Worm (Caenorhabditis elegans): ENCODE data around the gene pho-8.

pho-8 gene

DNA sequence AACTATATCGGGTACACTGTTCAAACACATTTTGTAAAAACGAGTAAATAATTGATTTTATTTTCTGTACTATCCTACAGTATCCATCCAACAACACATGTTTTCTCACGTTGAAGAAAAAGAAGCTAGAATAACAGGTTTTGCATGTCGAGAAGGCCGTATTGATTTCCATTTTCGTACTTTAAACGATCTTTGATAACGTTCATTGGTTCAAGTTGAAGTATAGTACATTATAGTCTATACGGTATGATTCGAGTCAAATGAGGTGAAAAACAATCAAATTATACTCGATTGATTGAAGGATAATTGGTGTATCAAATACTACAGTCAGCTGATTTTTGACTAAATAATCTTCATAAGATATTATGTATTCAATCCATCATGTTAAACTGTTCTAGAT, 32.9 kb upstream of the pho-8 start:
- TF ChIP-seq cog-1 (tag; optimal IDR thresholded peaks at IDR 0.05) = no peak
- no peak for TF ChIP-seq T22C8.4 (GFP tag; IDR thresholded peaks at IDR 0.05)
- no peak for TF ChIP-seq med-1 (GFP tag; optimal IDR thresholded peaks at IDR 0.05; ENCODE audit: insufficient read depth)
- TF ChIP-seq ztf-23 (GFP tag; IDR thresholded peaks at IDR 0.05) = no peak
- TF ChIP-seq flt-1 (GFP tag; IDR thresholded peaks at IDR 0.05) = no peak
- no peak for TF ChIP-seq ztf-29 (GFP tag; IDR thresholded peaks at IDR 0.05)
- TF ChIP-seq tab-1 (GFP tag; IDR thresholded peaks at IDR 0.05) = no peak
- TF ChIP-seq klf-2 (GFP tag; conservative IDR thresholded peaks at IDR 0.05) = no peak
- TF ChIP-seq ref-1 (GFP tag; conservative IDR thresholded peaks at IDR 0.05) = no peak

DNA sequence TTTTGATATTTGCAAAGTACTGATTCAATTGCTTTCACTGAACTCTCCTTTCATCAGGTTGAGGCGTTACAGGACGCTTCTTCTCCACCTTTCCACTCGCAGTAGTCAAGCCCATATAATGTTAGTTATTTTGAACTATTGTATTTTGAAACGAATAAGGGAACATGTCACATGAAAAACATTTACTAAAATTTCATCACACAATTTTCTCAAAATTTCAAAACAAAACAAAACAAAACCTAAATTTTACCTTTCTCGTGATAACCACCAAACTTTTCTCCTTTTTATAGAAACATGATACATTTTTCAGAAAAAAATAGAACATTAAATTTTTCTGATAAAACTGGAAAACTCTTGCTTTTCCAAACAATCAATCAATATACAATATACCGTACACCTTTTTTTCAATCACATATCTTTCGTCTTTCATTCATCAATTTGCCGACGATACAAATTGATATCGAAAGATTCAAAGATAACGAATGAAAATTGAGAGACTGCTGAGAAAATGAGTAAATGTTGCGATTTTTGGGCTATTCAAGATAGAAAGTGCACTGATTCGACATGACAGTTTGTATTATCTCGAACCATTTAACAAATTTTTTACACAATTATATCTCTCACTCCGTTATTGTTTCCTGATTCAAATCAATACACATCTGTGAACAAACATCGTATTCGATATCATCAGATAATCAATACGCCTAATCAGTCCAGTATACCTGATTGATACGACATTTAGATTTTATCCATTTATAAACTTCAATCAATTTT, 32.2 kb upstream of the pho-8 start:
- no peak for TF ChIP-seq ref-1 (GFP tag; conservative IDR thresholded peaks at IDR 0.05)
- no peak for TF ChIP-seq T22C8.4 (GFP tag; IDR thresholded peaks at IDR 0.05)
- TF ChIP-seq cog-1 (tag; optimal IDR thresholded peaks at IDR 0.05) = no peak
- no peak for TF ChIP-seq tab-1 (GFP tag; IDR thresholded peaks at IDR 0.05)
- TF ChIP-seq med-1 (GFP tag; optimal IDR thresholded peaks at IDR 0.05; ENCODE audit: insufficient read depth) = no peak
- no peak for TF ChIP-seq ztf-29 (GFP tag; IDR thresholded peaks at IDR 0.05)
- no peak for TF ChIP-seq flt-1 (GFP tag; IDR thresholded peaks at IDR 0.05)
- no peak for TF ChIP-seq ztf-23 (GFP tag; IDR thresholded peaks at IDR 0.05)
- TF ChIP-seq klf-2 (GFP tag; conservative IDR thresholded peaks at IDR 0.05) = no peak

DNA sequence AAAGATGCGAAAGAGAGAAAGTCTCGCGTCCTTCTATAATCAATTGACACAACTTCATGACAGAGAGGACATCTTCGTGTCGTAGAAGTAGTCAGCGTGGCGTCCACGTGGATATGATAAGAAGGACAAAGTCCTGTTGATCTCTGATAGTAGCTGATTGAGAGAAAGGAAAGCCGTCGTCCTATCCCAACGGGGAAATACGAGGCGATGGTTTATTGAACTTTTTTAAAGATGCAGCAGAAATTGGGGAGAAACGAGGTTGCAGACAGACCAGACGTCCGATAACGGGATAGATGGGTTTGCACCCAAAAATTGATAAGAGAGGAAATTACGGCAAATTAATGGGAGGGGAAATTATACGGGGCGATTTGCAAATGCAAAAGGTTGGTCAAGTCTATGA, 30.9 kb upstream of the pho-8 start:
- TF ChIP-seq tab-1 (GFP tag; IDR thresholded peaks at IDR 0.05) = no peak
- TF ChIP-seq T22C8.4 (GFP tag; IDR thresholded peaks at IDR 0.05) = no peak
- TF ChIP-seq ref-1 (GFP tag; conservative IDR thresholded peaks at IDR 0.05) = no peak
- no peak for TF ChIP-seq cog-1 (tag; optimal IDR thresholded peaks at IDR 0.05)
- no peak for TF ChIP-seq flt-1 (GFP tag; IDR thresholded peaks at IDR 0.05)
- no peak for TF ChIP-seq ztf-29 (GFP tag; IDR thresholded peaks at IDR 0.05)
- no peak for TF ChIP-seq med-1 (GFP tag; optimal IDR thresholded peaks at IDR 0.05; ENCODE audit: insufficient read depth)
- no peak for TF ChIP-seq klf-2 (GFP tag; conservative IDR thresholded peaks at IDR 0.05)
- TF ChIP-seq ztf-23 (GFP tag; IDR thresholded peaks at IDR 0.05) = no peak

DNA sequence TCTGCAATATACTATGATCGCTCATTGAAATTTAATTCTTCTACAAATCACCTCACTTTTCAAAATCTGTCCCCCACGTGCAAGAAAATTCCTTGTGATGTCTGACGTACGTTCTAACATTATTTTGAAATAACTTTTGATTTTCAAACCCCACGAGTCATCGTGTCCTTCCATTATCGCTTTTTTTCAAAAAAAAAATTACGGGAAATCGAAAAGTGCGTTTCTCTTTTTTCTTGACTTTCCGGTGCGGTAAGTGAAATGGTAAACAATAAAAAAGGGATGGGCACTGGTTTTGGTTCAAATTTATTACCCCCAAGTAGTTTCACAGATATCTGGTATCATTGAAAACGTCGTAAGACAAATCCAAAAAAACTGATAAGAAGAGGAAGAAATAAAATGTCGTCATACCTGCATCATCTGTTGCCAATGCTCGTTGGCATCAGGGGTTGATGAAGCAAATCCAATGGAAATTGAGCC, 29.9 kb upstream of the pho-8 start:
- TF ChIP-seq tab-1 (GFP tag; IDR thresholded peaks at IDR 0.05) (no peak), med-1 (GFP tag; optimal IDR thresholded peaks at IDR 0.05; ENCODE audit: insufficient read depth) (no peak), cog-1 (tag; optimal IDR thresholded peaks at IDR 0.05) (no peak), ztf-29 (GFP tag; IDR thresholded peaks at IDR 0.05) (no peak), ztf-23 (GFP tag; IDR thresholded peaks at IDR 0.05) (no peak), ref-1 (GFP tag; conservative IDR thresholded peaks at IDR 0.05) (no peak), T22C8.4 (GFP tag; IDR thresholded peaks at IDR 0.05) (no peak), klf-2 (GFP tag; conservative IDR thresholded peaks at IDR 0.05) (no peak), flt-1 (GFP tag; IDR thresholded peaks at IDR 0.05) (no peak)

DNA sequence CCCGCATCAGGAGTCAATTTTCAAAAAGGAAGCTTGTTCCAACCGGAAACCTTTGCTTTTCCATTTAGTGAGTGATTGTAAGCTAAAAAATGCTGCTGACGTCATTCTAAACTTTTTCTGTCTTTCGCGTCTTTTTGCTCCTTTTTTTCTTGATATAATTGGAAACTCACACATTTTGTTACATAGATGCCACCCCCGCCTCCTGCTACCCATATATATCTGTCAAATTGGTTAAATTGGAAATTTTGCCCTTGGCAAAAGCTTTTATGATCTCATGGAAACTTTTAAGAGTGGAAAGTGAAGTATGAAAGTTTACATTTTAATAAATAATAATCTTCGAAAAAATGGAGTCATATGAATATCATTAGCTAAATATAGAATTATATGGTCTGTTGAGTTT, 23.5 kb upstream of the pho-8 start:
- no peak for TF ChIP-seq flt-1 (GFP tag; IDR thresholded peaks at IDR 0.05)
- no peak for TF ChIP-seq ztf-29 (GFP tag; IDR thresholded peaks at IDR 0.05)
- no peak for TF ChIP-seq klf-2 (GFP tag; conservative IDR thresholded peaks at IDR 0.05)
- TF ChIP-seq med-1 (GFP tag; optimal IDR thresholded peaks at IDR 0.05; ENCODE audit: insufficient read depth) = no peak
- TF ChIP-seq T22C8.4 (GFP tag; IDR thresholded peaks at IDR 0.05) = no peak
- TF ChIP-seq ref-1 (GFP tag; conservative IDR thresholded peaks at IDR 0.05) = no peak
- no peak for TF ChIP-seq tab-1 (GFP tag; IDR thresholded peaks at IDR 0.05)

DNA sequence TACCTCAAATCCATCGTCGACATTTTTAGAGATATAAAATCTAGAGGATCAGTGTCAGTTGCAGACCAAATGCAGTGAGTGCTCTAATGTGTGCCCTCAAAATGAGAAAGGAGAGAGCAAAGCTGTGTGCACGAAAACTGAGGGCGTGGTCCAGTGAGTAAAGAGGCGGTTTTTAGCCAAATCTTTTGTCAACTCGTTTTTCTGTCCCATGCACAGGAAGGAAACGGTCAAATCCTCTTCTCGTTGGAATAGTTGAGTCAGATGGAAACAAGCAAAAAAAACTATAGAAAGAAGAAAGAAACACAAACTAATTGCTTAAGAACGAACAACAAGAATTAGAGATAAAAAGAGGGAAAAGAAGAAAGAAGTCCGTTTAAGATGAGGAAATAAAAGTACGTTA, 21.5 kb upstream of the pho-8 start, which contains the start of gene D2023.3:
TSS of gene D2023.3 (minus strand) at position 101 of the 400 bp plus-strand sequence.
- TF ChIP-seq cog-1 (tag; optimal IDR thresholded peaks at IDR 0.05) = no peak
- no peak for TF ChIP-seq ref-1 (GFP tag; conservative IDR thresholded peaks at IDR 0.05)
- no peak for TF ChIP-seq tab-1 (GFP tag; IDR thresholded peaks at IDR 0.05)
- TF ChIP-seq T22C8.4 (GFP tag; IDR thresholded peaks at IDR 0.05) = no peak
- TF ChIP-seq ztf-23 (GFP tag; IDR thresholded peaks at IDR 0.05) = no peak
- no peak for TF ChIP-seq med-1 (GFP tag; optimal IDR thresholded peaks at IDR 0.05; ENCODE audit: insufficient read depth)
- no peak for TF ChIP-seq ztf-29 (GFP tag; IDR thresholded peaks at IDR 0.05)
- no peak for TF ChIP-seq klf-2 (GFP tag; conservative IDR thresholded peaks at IDR 0.05)
- TF ChIP-seq flt-1 (GFP tag; IDR thresholded peaks at IDR 0.05) = no peak

DNA sequence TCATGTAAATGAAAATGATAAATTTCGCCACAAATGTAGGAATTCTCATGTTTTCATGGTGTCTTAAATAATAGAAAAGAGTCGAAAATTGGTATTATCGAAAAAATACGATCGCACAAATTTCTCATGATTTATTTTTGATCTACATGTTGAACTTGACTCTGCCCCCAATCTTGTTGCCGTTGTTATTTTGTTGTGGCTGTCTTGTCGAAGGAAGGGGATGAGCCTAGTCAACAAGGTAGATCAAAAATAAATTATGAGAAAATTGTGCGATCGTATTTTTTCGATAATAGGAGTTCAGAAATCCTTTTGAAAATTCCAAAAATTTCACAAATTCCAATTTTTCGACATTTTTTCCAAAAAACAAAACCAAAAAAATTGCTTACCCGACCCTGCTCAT, 17.9 kb upstream of the pho-8 start:
- TF ChIP-seq T22C8.4 (GFP tag; IDR thresholded peaks at IDR 0.05) (no peak), klf-2 (GFP tag; conservative IDR thresholded peaks at IDR 0.05) (no peak), ref-1 (GFP tag; conservative IDR thresholded peaks at IDR 0.05) (no peak), flt-1 (GFP tag; IDR thresholded peaks at IDR 0.05) (no peak), ztf-23 (GFP tag; IDR thresholded peaks at IDR 0.05) (no peak), med-1 (GFP tag; optimal IDR thresholded peaks at IDR 0.05; ENCODE audit: insufficient read depth) (no peak), ztf-29 (GFP tag; IDR thresholded peaks at IDR 0.05) (no peak), tab-1 (GFP tag; IDR thresholded peaks at IDR 0.05) (no peak), cog-1 (tag; optimal IDR thresholded peaks at IDR 0.05) (no peak)

DNA sequence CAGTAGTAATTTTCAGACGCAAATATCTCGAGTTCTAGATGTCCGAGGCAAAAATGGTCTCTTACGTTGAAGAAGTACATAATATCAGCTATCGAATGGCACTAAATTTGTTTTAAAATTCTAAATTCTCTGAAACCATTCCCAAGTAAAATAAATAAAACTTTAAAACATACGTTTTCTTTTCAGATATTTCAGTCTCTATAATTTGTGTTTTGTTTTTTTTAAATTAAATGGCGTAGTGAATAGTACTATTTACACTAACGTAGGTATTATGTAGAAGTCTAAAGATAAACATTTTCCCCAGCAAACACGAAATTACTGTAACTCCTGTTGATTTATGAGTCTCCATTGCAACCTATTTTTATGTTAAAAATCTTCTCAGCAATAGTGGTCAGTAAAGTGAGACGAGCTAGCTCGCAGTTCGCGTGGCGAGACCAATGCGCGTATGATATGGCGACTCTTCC, 16.1 kb upstream of the pho-8 start:
- TF ChIP-seq klf-2 (GFP tag; conservative IDR thresholded peaks at IDR 0.05) (no peak), ref-1 (GFP tag; conservative IDR thresholded peaks at IDR 0.05) (no peak), T22C8.4 (GFP tag; IDR thresholded peaks at IDR 0.05) (no peak), tab-1 (GFP tag; IDR thresholded peaks at IDR 0.05) (no peak), ztf-23 (GFP tag; IDR thresholded peaks at IDR 0.05) (no peak), ztf-29 (GFP tag; IDR thresholded peaks at IDR 0.05) (no peak), flt-1 (GFP tag; IDR thresholded peaks at IDR 0.05) (no peak), cog-1 (tag; optimal IDR thresholded peaks at IDR 0.05) (no peak), med-1 (GFP tag; optimal IDR thresholded peaks at IDR 0.05; ENCODE audit: insufficient read depth) (no peak)

DNA sequence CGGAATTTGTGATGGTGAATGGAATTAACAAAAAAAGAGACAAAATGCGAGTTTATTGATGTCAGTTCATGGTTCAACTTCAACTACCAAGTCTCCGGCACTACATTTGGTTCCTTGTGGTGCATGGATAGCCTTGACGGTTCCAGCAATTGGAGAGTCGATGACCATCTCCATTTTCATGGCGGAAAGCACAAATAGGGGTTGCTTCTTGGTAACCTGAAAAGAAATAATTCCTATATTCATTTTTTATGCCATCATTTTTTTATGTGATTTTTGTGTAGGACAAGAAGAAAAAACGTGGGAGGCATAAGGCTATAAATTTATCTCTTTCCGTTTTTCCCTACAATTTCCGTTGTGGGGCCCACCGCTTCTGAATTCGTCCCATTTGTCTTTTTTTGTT, 15.4 kb upstream of the pho-8 start:
- TF ChIP-seq T22C8.4 (GFP tag; IDR thresholded peaks at IDR 0.05) = no peak
- no peak for TF ChIP-seq tab-1 (GFP tag; IDR thresholded peaks at IDR 0.05)
- 0 out of 2 replicates have a peak, but pooled peaks have one; percentile 29 for TF ChIP-seq ztf-23 (GFP tag; IDR thresholded peaks at IDR 0.05)
- no peak for TF ChIP-seq ref-1 (GFP tag; conservative IDR thresholded peaks at IDR 0.05)

All from whole organism, midembryonic.